Fruit fly (Drosophila melanogaster): ENCODE results near the gene CG17261.

CG17261 gene

DNA sequence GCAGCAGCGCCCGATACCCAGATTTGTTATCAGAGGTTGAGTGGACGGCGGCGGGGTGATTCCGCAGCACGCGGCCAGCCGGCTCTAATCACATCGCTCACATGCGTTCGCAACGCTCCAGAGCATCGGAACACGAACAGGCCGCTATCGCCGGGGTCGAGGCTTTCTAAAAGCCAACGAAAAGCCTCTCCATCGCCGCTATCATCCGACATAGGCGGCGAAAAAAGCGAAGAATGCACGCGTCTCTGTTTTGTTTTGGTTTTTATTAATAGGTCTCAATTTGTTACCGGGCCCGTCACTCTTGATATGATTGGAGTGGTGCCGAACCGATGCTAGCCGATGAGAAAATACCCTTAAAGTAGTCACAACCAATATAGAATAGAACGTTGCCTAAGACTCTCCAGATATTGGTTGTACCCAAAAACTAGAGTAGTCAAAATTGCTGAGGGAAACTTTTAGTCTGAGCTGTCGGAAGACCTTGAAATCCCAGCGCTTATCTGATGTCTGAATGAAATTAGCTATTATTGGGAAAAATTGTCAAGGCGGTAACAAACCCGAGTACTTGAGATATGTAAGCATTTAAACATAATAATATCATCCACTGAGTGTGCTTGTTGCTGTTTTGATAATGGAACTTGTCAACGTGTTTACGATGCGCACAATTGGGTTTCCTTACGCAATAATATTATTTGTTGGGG, at the start of gene CG17261:
CG17261 (plus strand) TSS at position 634 of the 698 bp plus-strand sequence.
- TF ChIP-seq CG17801 (GFP tag; optimal IDR thresholded peaks at IDR 0.05; ENCODE audit: partially characterized antibody) = peak; percentile 17

DNA sequence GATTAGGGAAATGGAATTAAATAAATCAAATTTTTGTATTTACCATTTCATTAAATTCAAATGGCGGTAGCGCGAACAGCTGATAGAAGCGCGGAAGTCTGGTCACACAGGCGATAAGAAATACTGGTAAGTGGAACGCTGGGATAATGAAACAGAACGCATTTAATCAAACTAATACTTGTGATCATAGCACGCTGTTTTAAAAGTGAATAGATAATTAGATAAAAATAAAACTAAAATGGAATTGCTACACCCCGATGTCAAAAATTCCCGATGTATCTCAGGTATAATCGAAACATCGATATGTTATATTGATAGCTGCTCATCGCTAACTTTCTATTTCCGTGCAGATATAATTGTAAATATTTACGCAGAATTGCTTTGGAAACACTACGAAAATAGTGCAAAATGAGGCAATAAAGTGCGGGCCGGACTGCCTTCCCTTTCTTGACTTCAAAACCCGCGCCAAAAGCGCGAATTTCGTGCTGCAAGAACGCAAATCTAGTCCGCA, 49.6 kb upstream of the CG17261 start, which contains the start of the genes okr and CG3558:
okr (minus strand) TSS at position 96 of the 511 bp plus-strand sequence.
CG3558 (plus strand) TSS at position 207 of the 511 bp plus-strand sequence.
- no peak for TF ChIP-seq CG17801 (GFP tag; optimal IDR thresholded peaks at IDR 0.05; ENCODE audit: partially characterized antibody)

- no peak for TF ChIP-seq CG17801 (GFP tag; optimal IDR thresholded peaks at IDR 0.05; ENCODE audit: partially characterized antibody)
Observed at dm6 chr2L:2993236-2993635, 49.1 kb upstream of the CG17261 start.

DNA sequence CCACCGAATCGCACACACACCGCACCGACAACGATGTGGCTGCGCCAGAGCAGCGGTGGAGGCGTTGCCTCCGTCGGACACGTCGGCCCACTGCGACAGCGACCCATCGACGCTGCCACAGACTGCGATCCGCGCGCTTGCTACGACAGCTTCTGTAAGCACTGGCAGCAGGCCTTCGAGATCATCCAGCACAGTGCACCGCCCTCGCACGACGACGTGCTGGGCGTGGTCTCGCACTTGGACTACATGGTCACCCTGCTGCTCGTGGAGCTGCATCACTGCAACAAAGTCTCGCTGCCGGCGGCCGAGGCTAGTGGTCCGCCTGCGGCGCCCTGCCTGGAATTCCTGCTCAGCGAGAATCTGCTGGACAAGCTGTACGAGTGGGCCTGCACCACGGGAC, 48.6 kb upstream of the CG17261 start:
- TF ChIP-seq CG17801 (GFP tag; optimal IDR thresholded peaks at IDR 0.05; ENCODE audit: partially characterized antibody) = no peak

- TF ChIP-seq CG17801 (GFP tag; optimal IDR thresholded peaks at IDR 0.05; ENCODE audit: partially characterized antibody) = peak; percentile 15
Observed at dm6 chr2L:2999113-2999512, 43.2 kb upstream of the CG17261 start, which contains the start of gene Ccdc85. Gene Ccdc85 (plus strand): TSS chr2L:2999286.

DNA sequence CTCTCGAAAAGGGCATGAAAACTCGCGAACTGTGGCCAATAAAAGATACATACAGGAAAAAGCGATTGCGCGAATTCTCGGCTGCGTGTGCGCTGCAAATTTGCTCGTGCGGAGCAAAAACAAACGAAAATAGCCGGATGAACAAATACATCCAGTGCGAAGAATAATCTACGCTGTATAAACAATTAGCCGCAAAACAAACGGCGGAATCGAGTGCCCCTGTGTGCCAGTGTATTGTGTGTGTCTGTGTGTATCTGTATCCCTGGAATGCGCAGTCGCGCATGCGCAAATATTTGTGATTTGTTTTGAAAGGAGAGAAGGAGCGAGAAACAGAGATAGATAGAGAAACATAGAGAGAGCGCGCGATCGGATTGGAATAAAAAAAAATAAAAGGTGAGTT, 42.7 kb upstream of the CG17261 start:
- TF ChIP-seq CG17801 (GFP tag; optimal IDR thresholded peaks at IDR 0.05; ENCODE audit: partially characterized antibody) = no peak

dm6 chr2L:3000517-3000934, 41.8 kb upstream of the CG17261 start:
- no peak for TF ChIP-seq CG17801 (GFP tag; optimal IDR thresholded peaks at IDR 0.05; ENCODE audit: partially characterized antibody)

- no peak for TF ChIP-seq CG17801 (GFP tag; optimal IDR thresholded peaks at IDR 0.05; ENCODE audit: partially characterized antibody)
Observed at dm6 chr2L:3001953-3002352, 40.4 kb upstream of the CG17261 start.

DNA sequence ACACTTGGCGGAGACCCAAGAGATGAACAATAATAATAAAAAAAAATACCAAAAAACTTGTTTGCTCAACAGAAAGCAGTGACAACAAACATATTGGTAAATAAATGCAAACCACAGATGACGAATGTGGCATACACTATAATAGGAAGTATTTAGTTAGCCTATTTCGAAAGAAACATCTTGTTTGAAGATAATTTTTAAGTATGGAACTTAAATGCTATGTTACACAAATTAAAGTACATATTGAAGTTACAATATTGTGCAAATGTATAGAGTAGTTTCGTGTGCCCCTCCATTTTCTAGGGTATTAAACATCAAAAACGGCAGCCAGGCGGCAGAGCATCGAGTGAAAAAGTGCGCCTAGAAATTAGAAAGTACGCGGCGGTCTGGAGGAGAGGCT, 39.0 kb upstream of the CG17261 start:
- no peak for TF ChIP-seq CG17801 (GFP tag; optimal IDR thresholded peaks at IDR 0.05; ENCODE audit: partially characterized antibody)

DNA sequence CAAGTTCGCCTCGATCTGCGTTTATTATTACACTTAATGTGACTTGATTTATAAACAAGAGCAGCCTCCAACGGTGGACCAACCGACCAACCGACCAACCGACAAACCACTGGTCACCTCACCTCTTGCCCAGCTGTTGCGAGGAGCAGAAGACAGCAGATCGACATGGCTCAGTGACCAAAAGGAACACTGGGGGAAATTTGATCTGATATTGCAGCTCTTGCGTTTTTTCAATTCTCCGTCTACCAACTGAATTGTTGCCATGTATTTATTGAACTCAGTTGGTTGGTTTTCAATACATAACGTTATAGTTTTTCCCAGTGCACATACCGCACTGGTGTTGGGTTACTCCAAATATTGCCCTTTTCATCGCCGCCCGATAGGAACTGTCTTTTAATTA, 37.8 kb upstream of the CG17261 start:
- no peak for TF ChIP-seq CG17801 (GFP tag; optimal IDR thresholded peaks at IDR 0.05; ENCODE audit: partially characterized antibody)

DNA sequence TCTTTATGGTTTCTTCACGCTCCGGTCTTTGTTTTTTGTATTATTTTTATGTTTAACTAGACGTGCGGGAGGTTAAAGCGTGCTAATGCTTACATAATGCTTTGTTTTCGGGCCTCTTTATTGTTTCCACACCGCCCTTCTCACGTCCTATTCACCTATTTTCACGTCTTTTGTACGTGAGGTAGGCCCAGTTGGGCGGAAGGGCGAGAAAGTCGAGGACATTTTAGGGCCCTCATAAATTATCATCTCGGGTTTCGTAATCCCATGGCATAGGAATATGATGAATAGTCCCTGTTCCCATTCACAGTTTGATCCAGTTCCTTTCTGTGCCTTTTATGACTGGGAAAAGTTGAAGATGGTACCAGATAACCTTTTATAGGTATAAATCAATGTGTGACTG, 36.9 kb upstream of the CG17261 start:
- TF ChIP-seq CG17801 (GFP tag; optimal IDR thresholded peaks at IDR 0.05; ENCODE audit: partially characterized antibody) = no peak

DNA sequence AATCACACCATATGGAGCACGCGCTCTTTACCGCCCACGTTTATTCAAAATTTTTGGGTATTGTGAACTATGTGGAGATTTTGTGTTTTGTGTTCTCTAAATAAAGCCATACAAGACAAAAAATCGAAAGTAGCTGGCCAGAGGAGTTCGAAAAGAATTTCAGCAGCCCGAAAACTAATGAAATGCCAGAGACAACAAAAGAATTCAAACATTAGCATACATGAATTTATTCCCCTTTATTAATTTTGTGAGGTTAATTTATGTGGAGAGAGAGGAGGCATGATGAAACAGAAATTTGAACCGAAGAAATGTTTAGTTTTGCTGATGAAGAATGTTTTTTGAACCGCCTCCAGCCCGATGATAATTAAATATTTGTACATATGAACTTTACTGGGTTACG, 36.2 kb upstream of the CG17261 start:
- TF ChIP-seq CG17801 (GFP tag; optimal IDR thresholded peaks at IDR 0.05; ENCODE audit: partially characterized antibody) = no peak

dm6 chr2L:3006925-3007426, 35.4 kb upstream of the CG17261 start:
- TF ChIP-seq CG17801 (GFP tag; optimal IDR thresholded peaks at IDR 0.05; ENCODE audit: partially characterized antibody) = no peak

DNA sequence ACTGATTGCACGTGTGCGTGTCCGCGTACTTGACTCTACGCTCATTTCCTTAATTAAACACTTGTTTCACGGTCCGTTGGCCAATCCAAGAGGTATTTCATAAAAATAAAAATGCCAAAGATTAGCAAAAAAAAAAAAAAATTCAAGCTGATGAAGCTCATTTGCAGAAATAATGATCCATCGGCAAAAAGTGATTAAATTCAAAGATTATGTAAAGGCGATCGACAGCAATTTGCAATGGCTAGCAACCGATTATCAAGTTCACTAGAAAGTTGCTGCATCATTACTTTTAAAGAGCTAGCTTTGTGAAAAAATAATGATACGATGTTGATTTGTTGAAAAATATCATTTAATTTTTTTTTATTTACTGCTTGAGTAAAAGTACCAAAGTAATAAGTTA, 32.9 kb upstream of the CG17261 start:
- TF ChIP-seq CG17801 (GFP tag; optimal IDR thresholded peaks at IDR 0.05; ENCODE audit: partially characterized antibody) = no peak

DNA sequence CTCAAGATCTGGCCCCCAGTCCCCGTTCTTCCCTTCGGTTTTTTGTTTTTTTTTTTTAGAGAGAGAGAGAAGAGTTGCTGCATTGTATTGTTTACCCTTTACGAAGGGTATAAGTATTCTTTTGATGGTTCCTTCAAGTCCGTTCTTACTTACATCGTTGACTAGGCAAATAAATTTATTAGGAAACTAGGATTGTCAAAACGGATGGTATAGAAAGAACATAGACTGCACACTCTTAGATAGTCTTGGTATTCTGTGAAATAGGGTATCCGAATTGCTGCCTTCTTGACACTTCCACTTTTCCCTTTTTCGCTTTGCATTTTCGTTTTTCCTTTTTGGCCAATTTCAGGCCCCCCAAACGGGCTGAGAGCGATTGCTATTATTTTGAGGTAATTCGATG, 30.9 kb upstream of the CG17261 start:
- no peak for TF ChIP-seq CG17801 (GFP tag; optimal IDR thresholded peaks at IDR 0.05; ENCODE audit: partially characterized antibody)

- no peak for TF ChIP-seq CG17801 (GFP tag; optimal IDR thresholded peaks at IDR 0.05; ENCODE audit: partially characterized antibody)
Observed at dm6 chr2L:3012780-3013179, 29.6 kb upstream of the CG17261 start.
